Worm (Caenorhabditis elegans): ENCODE data around the gene ins-39.

The ins-39 gene

DNA sequence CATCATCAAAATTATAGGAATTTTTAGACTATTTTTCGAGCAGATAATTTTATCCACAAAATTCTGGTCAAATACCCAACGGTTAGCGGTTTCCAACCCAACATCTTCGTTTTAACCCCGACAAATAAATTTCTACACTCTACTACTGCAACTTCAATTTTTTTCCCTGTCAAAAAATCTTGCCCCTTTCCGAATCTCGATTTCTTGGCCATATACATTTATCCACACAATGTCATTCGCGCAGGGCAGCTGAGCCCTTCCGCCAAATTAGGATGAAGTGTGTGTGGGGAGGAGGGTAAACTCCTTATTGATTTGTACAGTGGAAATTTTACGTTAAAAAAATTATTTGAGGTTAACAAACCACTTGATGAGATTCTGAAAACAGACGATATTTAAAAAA lies 597 bp upstream of the ins-39 start (continued):
- TF ChIP-seq ceh-34 (tag; optimal IDR thresholded peaks at IDR 0.05) (peak; percentile 62), ceh-48 (tag; optimal IDR thresholded peaks at IDR 0.05) (peak; percentile 78), hlh-6 (tag; optimal IDR thresholded peaks at IDR 0.05) (no peak), pat-9 (tag; optimal IDR thresholded peaks at IDR 0.05) (no peak), C08G9.2 (tag; optimal IDR thresholded peaks at IDR 0.05) (peak; percentile 56), ceh-22 (tag; optimal IDR thresholded peaks at IDR 0.05) (peak; percentile 72), sox-4 (tag; optimal IDR thresholded peaks at IDR 0.05) (no peak), fkh-10 (GFP tag; optimal IDR thresholded peaks at IDR 0.05) (peak; percentile 63), T23F11.4 (GFP tag; optimal IDR thresholded peaks at IDR 0.05) (no peak), unc-3 (GFP tag; conservative IDR thresholded peaks at IDR 0.05) (no peak), unc-3 (tag; optimal IDR thresholded peaks at IDR 0.05) (no peak), tbx-7 (tag; optimal IDR thresholded peaks at IDR 0.05) (no peak), unc-42 (tag; optimal IDR thresholded peaks at IDR 0.05) (peak; percentile 89), ttx-3 (tag; optimal IDR thresholded peaks at IDR 0.05) (peak; percentile 5), ets-4 (tag; optimal IDR thresholded peaks at IDR 0.05) (peak; percentile 36), K02D7.2 (tag; optimal IDR thresholded peaks at IDR 0.05) (no peak)

DNA sequence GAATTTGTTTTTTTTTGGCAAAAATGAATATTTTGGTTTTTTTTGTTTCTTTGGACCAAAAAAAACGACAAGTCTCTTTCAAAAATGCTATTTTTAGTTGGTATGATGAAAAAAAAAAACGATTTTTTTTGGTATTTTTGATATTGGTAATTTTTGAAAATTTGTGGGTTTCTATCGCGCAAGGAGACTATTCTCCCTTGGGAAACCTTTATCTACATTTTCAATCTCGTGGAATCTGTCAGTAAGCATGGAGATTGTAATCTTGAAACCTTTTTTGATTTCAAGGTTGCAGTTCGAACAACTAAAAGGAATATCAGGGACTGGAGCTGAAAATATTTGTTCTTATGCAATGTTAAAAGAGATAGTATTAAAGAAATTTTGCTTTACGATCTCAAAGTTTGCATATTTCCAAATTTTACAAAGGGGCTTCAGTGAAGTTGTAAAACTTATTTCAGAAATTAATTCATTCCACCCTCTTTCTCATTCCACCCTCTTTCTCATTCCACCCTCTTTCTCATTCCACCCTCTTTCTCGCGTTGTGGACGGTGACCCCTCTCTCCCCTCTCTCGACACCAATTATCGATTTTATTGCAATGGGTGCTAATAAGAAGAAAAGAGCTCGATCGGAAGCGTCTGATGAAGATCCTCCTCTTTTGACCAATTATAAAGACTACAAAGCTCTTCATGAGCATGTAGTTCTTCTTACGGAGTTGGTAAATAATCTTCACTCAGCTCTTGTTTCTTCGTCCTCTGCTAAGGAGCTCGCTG lies 5.1 kb downstream of the ins-39 start:
- TF ChIP-seq sdc-2 (tag; optimal IDR thresholded peaks at IDR 0.05) (peak; percentile 96), pag-3 (tag; optimal IDR thresholded peaks at IDR 0.05; ENCODE audit: borderline replicate concordance) (no peak), ceh-48 (tag; optimal IDR thresholded peaks at IDR 0.05) (peak; percentile 56)

DNA sequence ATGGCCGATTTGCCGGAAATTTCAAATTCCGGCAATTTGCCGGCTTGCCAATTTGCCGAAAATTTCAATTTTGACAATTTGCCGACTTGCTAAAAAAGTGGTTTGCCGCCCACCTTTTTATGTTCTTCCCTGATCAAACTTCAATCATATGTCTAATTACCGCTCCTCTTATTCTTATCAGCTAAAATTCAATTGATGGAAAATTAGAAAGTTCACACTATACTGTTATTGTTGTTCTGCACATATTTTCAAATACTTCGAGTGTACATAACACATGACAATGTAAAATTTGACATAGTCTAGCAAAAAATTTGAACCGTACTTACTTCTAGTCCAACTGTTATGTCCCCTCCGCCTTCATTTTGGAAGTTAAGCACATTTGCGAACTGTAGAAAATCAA lies 6.4 kb downstream of the ins-39 start:
- TF ChIP-seq sox-4 (tag; optimal IDR thresholded peaks at IDR 0.05) (no peak), ceh-30 (tag; optimal IDR thresholded peaks at IDR 0.05) (no peak), pha-4 (tag; optimal IDR thresholded peaks at IDR 0.05) (no peak), unc-42 (tag; optimal IDR thresholded peaks at IDR 0.05) (no peak), mec-3 (tag; optimal IDR thresholded peaks at IDR 0.05; ENCODE audit: borderline replicate concordance) (no peak), nhr-232 (tag; optimal IDR thresholded peaks at IDR 0.05) (no peak), K09A11.1 (tag; optimal IDR thresholded peaks at IDR 0.05; ENCODE audit: insufficient read depth) (no peak), hlh-15 (tag; optimal IDR thresholded peaks at IDR 0.05) (no peak), ceh-9 (tag; optimal IDR thresholded peaks at IDR 0.05) (no peak), hlh-8 (tag; optimal IDR thresholded peaks at IDR 0.05) (no peak), fkh-6 (tag; optimal IDR thresholded peaks at IDR 0.05) (no peak), ceh-19 (GFP tag; optimal IDR thresholded peaks at IDR 0.05) (no peak)

DNA sequence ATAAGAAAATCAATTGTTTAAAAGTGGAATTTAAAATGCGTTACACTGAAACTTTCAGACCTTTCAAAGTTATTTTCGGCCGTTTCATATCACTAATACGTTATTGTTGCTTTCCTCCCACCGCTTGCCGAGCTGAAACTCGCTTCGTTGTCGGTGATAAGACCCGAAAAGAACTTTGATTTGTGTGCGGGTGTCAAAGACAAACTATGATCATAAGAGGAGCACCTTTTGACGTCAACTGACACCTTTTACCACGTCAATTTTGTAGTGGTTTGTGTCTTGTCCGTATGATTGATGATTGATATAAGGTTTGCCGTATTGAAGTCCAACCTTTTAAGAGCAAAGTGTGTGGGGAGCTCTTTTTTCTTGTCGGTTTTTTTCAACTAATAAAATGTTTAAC lies 7.2 kb downstream of the ins-39 start, which contains the start of gene ttr-37:
Gene ttr-37, minus strand, starts transcription at position 167 of the 400 bp plus-strand sequence.
- TF ChIP-seq hlh-30 (tag; optimal IDR thresholded peaks at IDR 0.05; ENCODE audit: insufficient read depth), result no peak
- no peak for TF ChIP-seq pat-9 (tag; optimal IDR thresholded peaks at IDR 0.05)
- TF ChIP-seq npax-4 (tag; optimal IDR thresholded peaks at IDR 0.05), result no peak
- TF ChIP-seq hlh-6 (tag; optimal IDR thresholded peaks at IDR 0.05), result no peak
- TF ChIP-seq madf-2 (tag; optimal IDR thresholded peaks at IDR 0.05), result no peak
- TF ChIP-seq fax-1 (tag; optimal IDR thresholded peaks at IDR 0.05), result no peak
- no peak for TF ChIP-seq ttx-3 (tag; optimal IDR thresholded peaks at IDR 0.05)
- TF ChIP-seq ahr-1 (tag; optimal IDR thresholded peaks at IDR 0.05), result no peak
- TF ChIP-seq sox-4 (tag; optimal IDR thresholded peaks at IDR 0.05), result no peak
- no peak for TF ChIP-seq dve-1 (tag; optimal IDR thresholded peaks at IDR 0.05)
- TF ChIP-seq fkh-6 (tag; optimal IDR thresholded peaks at IDR 0.05), result no peak
- TF ChIP-seq ceh-30 (tag; optimal IDR thresholded peaks at IDR 0.05), result no peak
